Fruit fly (Drosophila melanogaster) whole organism, prepupa: ENCODE results near the gene Rok.

Source experiments
- Blimp-1 ChIP-seq: fragments of 200-800 bp; sonication (Bioruptor generic); optimal IDR thresholded peaks from 3 replicates; lab custom pipeline; 2017; ENCODE audit warnings: missing biosample characterization, missing genetic modification characterization, mild to moderate bottlenecking, moderate library complexity, missing genetic modification reagents
- CG11294 ChIP-seq: fragments of 200-800 bp; sonication (Bioruptor generic); IDR thresholded peaks from 2 replicates; pipeline ENCODE4 v1.3.6; 2022; ENCODE audit warnings: missing biosample characterization, missing genetic modification characterization
- CG11762 ChIP-seq: fragments of 200-800 bp; sonication (Bioruptor generic); optimal IDR thresholded peaks from 3 replicates; lab custom pipeline; 2016; ENCODE audit warnings: missing biosample characterization, missing genetic modification characterization; ENCODE audit not compliant: insufficient read depth
- CG11902 ChIP-seq: fragments of 200-800 bp; sonication (Bioruptor generic); optimal IDR thresholded peaks from 3 replicates; lab custom pipeline; 2016; ENCODE audit warnings: missing biosample characterization, missing genetic modification characterization
- CG15336 ChIP-seq: fragments of 200-800 bp; sonication (Bioruptor generic); IDR thresholded peaks from 2 replicates; pipeline ENCODE4 v1.3.6; 2022; ENCODE audit warnings: missing biosample characterization, missing genetic modification characterization
- CG1621 ChIP-seq: fragments of 200-800 bp; sonication (Bioruptor generic); optimal IDR thresholded peaks from 3 replicates; lab custom pipeline; 2018; ENCODE audit warnings: missing biosample characterization, mild to moderate bottlenecking, missing genetic modification characterization
- CG3032 ChIP-seq: fragments of 200-800 bp; optimal IDR thresholded peaks from 2 replicates; lab custom pipeline; 2019; ENCODE audit warnings: missing biosample characterization, mild to moderate bottlenecking, missing genetic modification characterization, moderate library complexity
- CG31627 ChIP-seq: fragments of 200-800 bp; sonication (Bioruptor generic); optimal IDR thresholded peaks from 3 replicates; lab custom pipeline; 2016; ENCODE audit warnings: missing biosample characterization, missing genetic modification characterization
- CG34406 ChIP-seq: fragments of 200-800 bp; sonication (Bioruptor generic); optimal IDR thresholded peaks from 3 replicates; lab custom pipeline; 2016; ENCODE audit warnings: missing biosample characterization, missing genetic modification characterization
- CG3919 ChIP-seq: fragments of 200-800 bp; sonication (Bioruptor generic); optimal IDR thresholded peaks from 3 replicates; lab custom pipeline; 2016; ENCODE audit warnings: missing biosample characterization, missing genetic modification characterization
- CG4318 ChIP-seq: fragments of 200-800 bp; sonication (Bioruptor generic); optimal IDR thresholded peaks from 3 replicates; lab custom pipeline; 2017; ENCODE audit warnings: missing biosample characterization, mild to moderate bottlenecking, missing genetic modification characterization
- CG6163 ChIP-seq: fragments of 200-800 bp; sonication (Bioruptor generic); IDR thresholded peaks from 3 replicates; pipeline ENCODE4 v1.3.6; 2022; ENCODE audit warnings: missing biosample characterization, missing genetic modification characterization
- CG6276 ChIP-seq: fragments of 200-800 bp; sonication (Bioruptor generic); optimal IDR thresholded peaks from 2 replicates; lab custom pipeline; 2017; ENCODE audit warnings: missing biosample characterization, mild to moderate bottlenecking, missing genetic modification characterization
- CG6854 ChIP-seq: fragments of 200-800 bp; sonication (Bioruptor generic); optimal IDR thresholded peaks from 2 replicates; lab custom pipeline; 2017; ENCODE audit warnings: missing biosample characterization, mild to moderate bottlenecking, missing genetic modification characterization
- CG7368 ChIP-seq: fragments of 200-800 bp; sonication (Bioruptor generic); optimal IDR thresholded peaks from 3 replicates; lab custom pipeline; 2016; ENCODE audit warnings: missing biosample characterization, missing genetic modification characterization
- CG8119 ChIP-seq: fragments of 200-800 bp; sonication (Bioruptor generic); IDR thresholded peaks from 3 replicates; pipeline ENCODE4 v1.3.6; 2022; ENCODE audit warnings: missing biosample characterization, missing genetic modification characterization
- CG8319 ChIP-seq: fragments of 200-800 bp; sonication (Bioruptor generic); optimal IDR thresholded peaks from 3 replicates; lab custom pipeline; 2016; ENCODE audit warnings: missing biosample characterization, missing genetic modification characterization
- CG9139 ChIP-seq: fragments of 200-800 bp; sonication (Bioruptor generic); optimal IDR thresholded peaks from 3 replicates; lab custom pipeline; 2017; ENCODE audit warnings: missing biosample characterization, mild to moderate bottlenecking, missing genetic modification characterization
- Eip78C ChIP-seq: fragments of 200-800 bp; sonication (Bioruptor generic); peaks from one replicate; lab custom pipeline; 2016; ENCODE audit warnings: missing biosample characterization, missing genetic modification characterization
- Eip93F ChIP-seq: fragments of 200-800 bp; sonication (Bioruptor generic); optimal IDR thresholded peaks from 2 replicates; lab custom pipeline; 2016; ENCODE audit warnings: missing biosample characterization, mild to moderate bottlenecking, missing genetic modification characterization
- Ets96B ChIP-seq: fragments of 200-800 bp; optimal IDR thresholded peaks from 2 replicates; lab custom pipeline; 2019; ENCODE audit warnings: missing biosample characterization, mild to moderate bottlenecking, missing genetic modification characterization, moderate library complexity
- Gug ChIP-seq: fragments of 200-800 bp; sonication (Bioruptor generic); IDR thresholded peaks from 2 replicates; pipeline ENCODE4 v1.3.6; 2022; ENCODE audit warnings: missing biosample characterization, missing genetic modification characterization
- Hr38 ChIP-seq: sonication (Bioruptor generic); optimal IDR thresholded peaks from 2 replicates; lab custom pipeline; 2016; ENCODE audit warnings: missing biosample characterization, missing genetic modification characterization
- Hr39 ChIP-seq: fragments of 200-800 bp; sonication (Bioruptor generic); optimal IDR thresholded peaks from 2 replicates; lab custom pipeline; 2016; ENCODE audit warnings: missing biosample characterization, missing genetic modification characterization
- Hr4 ChIP-seq: fragments of 200-800 bp; sonication (Bioruptor generic); optimal IDR thresholded peaks from 3 replicates; lab custom pipeline; 2016; ENCODE audit warnings: missing biosample characterization, missing genetic modification characterization
- Lpt ChIP-seq: fragments of 200-800 bp; sonication (Bioruptor generic); optimal IDR thresholded peaks from 3 replicates; lab custom pipeline; 2016; ENCODE audit warnings: missing biosample characterization, missing genetic modification characterization
- OdsH ChIP-seq: fragments of 200-800 bp; sonication (Bioruptor generic); optimal IDR thresholded peaks from 3 replicates; lab custom pipeline; 2016; ENCODE audit warnings: missing biosample characterization, missing genetic modification characterization
- Sox102F ChIP-seq: fragments of 200-800 bp; sonication (Bioruptor generic); optimal IDR thresholded peaks from 2 replicates; lab custom pipeline; 2016; ENCODE audit warnings: missing biosample characterization, mild to moderate bottlenecking, missing genetic modification characterization
- Sox14 ChIP-seq: fragments of 200-800 bp; sonication (Bioruptor generic); optimal IDR thresholded peaks from 3 replicates; lab custom pipeline; 2016; ENCODE audit warnings: missing biosample characterization, missing genetic modification characterization
- Sox15 ChIP-seq: fragments of 200-800 bp; sonication (Bioruptor generic); optimal IDR thresholded peaks from 3 replicates; lab custom pipeline; 2016; ENCODE audit warnings: missing biosample characterization, missing genetic modification characterization
- achi ChIP-seq: fragments of 200-800 bp; sonication (Bioruptor generic); optimal IDR thresholded peaks from 3 replicates; lab custom pipeline; 2016; ENCODE audit warnings: missing biosample characterization, missing genetic modification characterization
- acj6 ChIP-seq: fragments of 200-800 bp; sonication (Bioruptor generic); optimal IDR thresholded peaks from 3 replicates; lab custom pipeline; 2016; ENCODE audit warnings: missing biosample characterization, missing genetic modification characterization
- cyc ChIP-seq: fragments of 200-800 bp; sonication (Bioruptor generic); optimal IDR thresholded peaks from 3 replicates; lab custom pipeline; 2016; ENCODE audit warnings: missing biosample characterization, missing genetic modification characterization
- dac ChIP-seq: fragments of 200-800 bp; sonication (Bioruptor generic); optimal IDR thresholded peaks from 2 replicates; lab custom pipeline; 2017; ENCODE audit warnings: missing biosample characterization, mild to moderate bottlenecking, missing genetic modification characterization
- dsx ChIP-seq: fragments of 200-800 bp; optimal IDR thresholded peaks from 3 replicates; lab custom pipeline; 2019; ENCODE audit warnings: missing biosample characterization, mild to moderate bottlenecking, missing genetic modification characterization, moderate library complexity; ENCODE audit not compliant: poor library complexity, severe bottlenecking
- esn ChIP-seq: fragments of 200-800 bp; sonication (Bioruptor generic); optimal IDR thresholded peaks from 2 replicates; lab custom pipeline; 2016; ENCODE audit warnings: missing biosample characterization, mild to moderate bottlenecking, missing genetic modification characterization, moderate library complexity
- fd59A ChIP-seq: fragments of 200-800 bp; sonication (Bioruptor generic); optimal IDR thresholded peaks from 2 replicates; lab custom pipeline; 2017; ENCODE audit warnings: missing biosample characterization, mild to moderate bottlenecking, missing genetic modification characterization, missing genetic modification reagents
- fd85E ChIP-seq: fragments of 200-800 bp; sonication (Bioruptor generic); optimal IDR thresholded peaks from 3 replicates; lab custom pipeline; 2016; ENCODE audit warnings: missing biosample characterization, missing genetic modification characterization
- fkh ChIP-seq: fragments of 200-800 bp; sonication (Bioruptor generic); optimal IDR thresholded peaks from 3 replicates; lab custom pipeline; 2017; ENCODE audit warnings: missing biosample characterization, mild to moderate bottlenecking, missing genetic modification characterization, moderate library complexity
- lz ChIP-seq: fragments of 200-800 bp; sonication (Bioruptor generic); optimal IDR thresholded peaks from 3 replicates; lab custom pipeline; 2016; ENCODE audit warnings: missing biosample characterization, missing genetic modification characterization
- net ChIP-seq: fragments of 200-800 bp; sonication (Bioruptor generic); optimal IDR thresholded peaks from 3 replicates; lab custom pipeline; 2016; ENCODE audit warnings: missing biosample characterization, missing genetic modification characterization
- pdm3 ChIP-seq: fragments of 200-800 bp; sonication (Bioruptor generic); optimal IDR thresholded peaks from 3 replicates; lab custom pipeline; 2016; ENCODE audit warnings: missing biosample characterization, missing genetic modification characterization
- salr ChIP-seq, 2 experiments: fragments of 200-800 bp; sonication (Bioruptor generic); optimal IDR thresholded peaks; 3 replicates each; lab custom pipeline; 2016 to 2018; ENCODE audit warnings: missing biosample characterization in 2 of 2, missing genetic modification characterization in 2 of 2, mild to moderate bottlenecking in 1 of 2
- spab ChIP-seq: fragments of 200-800 bp; sonication (Bioruptor generic); optimal IDR thresholded peaks from 2 replicates; lab custom pipeline; 2017; ENCODE audit warnings: missing biosample characterization, mild to moderate bottlenecking, missing genetic modification characterization, missing genetic modification reagents
- svp ChIP-seq: fragments of 200-800 bp; sonication (Bioruptor generic); peaks from one replicate; lab custom pipeline; 2016; ENCODE audit warnings: missing biosample characterization, missing genetic modification characterization

The Rok gene

DNA sequence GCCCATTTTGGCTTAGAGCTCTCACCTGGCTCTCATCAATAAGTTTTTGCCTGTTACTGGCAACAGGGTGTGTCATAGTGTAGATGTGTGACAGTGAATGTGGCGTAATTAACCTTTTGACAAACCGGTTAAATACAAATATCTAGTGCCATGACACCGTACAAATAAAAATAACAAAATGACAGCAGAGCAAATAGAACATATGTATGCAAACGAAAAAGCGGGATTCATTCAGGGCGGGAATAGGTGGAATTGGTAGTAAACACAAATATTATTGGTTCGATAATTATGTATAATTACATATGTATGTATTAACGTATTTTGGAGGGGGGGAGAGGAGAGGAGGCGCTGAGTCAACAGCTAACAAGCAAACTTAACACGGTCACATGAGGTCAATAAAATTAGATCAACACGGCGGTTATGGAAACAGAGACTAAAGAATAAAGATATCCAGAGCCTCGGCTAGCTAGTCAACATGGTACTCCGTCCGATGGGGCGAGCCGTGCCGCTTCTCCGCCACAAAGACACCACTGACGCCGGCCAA, 40.9 kb downstream of the Rok start:
- TF ChIP-seq fkh (GFP tag; lab: Kevin White, UChicago) (peak; percentile 92), CG3919 (no peak), CG15336 (GFP tag; lab: Robert Waterston, UW) (no peak)

DNA sequence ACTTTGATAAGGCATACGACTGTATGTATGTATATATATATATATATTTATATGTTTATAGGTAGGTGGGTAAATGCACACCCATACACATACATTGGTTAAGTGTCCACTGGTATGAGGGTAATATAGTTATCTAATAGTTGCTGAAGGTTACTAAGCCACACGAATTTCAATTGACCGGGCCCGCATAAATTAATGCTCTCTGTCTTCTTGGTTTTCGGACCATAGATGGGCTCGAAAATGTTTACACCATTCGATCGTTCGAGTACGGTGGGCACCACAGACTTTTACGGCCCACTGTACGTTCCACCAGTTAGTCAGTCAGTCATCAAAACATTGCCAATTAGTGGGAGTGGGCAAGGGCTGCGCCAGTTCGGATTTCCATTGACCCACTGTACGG, 41.8 kb downstream of the Rok start:
- TF ChIP-seq CG34406 (GFP tag; lab: Kevin White, UChicago): no peak
- TF ChIP-seq CG6163 (GFP tag; lab: Robert Waterston, UW): no peak
- TF ChIP-seq CG8119: no peak
- no peak for TF ChIP-seq fkh (GFP tag; lab: Kevin White, UChicago)
- no peak for TF ChIP-seq CG15336 (GFP tag; lab: Robert Waterston, UW)
- no peak for TF ChIP-seq dac
- no peak for TF ChIP-seq CG1621 (tag; lab: Kevin White, UChicago)
- TF ChIP-seq lz (GFP tag; lab: Kevin White, UChicago): no peak
- no peak for TF ChIP-seq CG31627 (GFP tag; lab: Kevin White, UChicago)
- TF ChIP-seq Hr39 (GFP tag; lab: Kevin White, UChicago): no peak
- TF ChIP-seq spab (GFP tag; lab: Kevin White, UChicago): no peak
- TF ChIP-seq Blimp-1 (GFP tag; lab: Kevin White, UChicago): no peak
- no peak for TF ChIP-seq fd59A (GFP tag; lab: Kevin White, UChicago)
- no peak for TF ChIP-seq OdsH
- TF ChIP-seq svp (GFP tag; lab: Kevin White, UChicago): no peak
- no peak for TF ChIP-seq Ets96B (tag; lab: Kevin White, UChicago)
- no peak for TF ChIP-seq Hr4 (GFP tag; lab: Kevin White, UChicago)
- no peak for TF ChIP-seq Sox102F

DNA sequence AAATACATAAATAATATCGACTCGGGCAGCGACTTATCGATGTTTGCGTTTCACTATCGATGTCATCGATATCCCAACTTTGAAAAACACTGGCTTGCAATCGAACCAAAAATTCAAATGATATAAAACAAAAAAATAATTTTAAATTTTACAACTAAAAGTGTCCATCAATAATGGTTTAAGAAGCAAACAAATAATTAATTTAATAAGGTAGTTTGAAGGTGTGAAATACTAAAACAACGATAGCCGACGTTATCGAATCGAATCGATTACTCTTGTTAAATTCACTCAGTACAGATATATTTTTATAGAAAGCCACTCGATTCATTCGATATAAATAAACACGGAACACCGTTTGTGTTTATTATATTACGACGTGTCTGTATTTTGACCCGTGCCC, 43.8 kb downstream of the Rok start, which contains the start of the genes SMC3 and Ubc7:
Gene SMC3 (minus strand): TSS at position 22 of the 400 bp plus-strand sequence.
Gene Ubc7 (plus strand): TSS at position 260 of the 400 bp plus-strand sequence.
- TF ChIP-seq cyc: no peak
- TF ChIP-seq fd85E (GFP tag; lab: Kevin White, UChicago): no peak
- TF ChIP-seq Eip78C (GFP tag; lab: Kevin White, UChicago): no peak
- TF ChIP-seq fkh (GFP tag; lab: Kevin White, UChicago): peak; percentile 58
- TF ChIP-seq CG11762 (GFP tag; lab: Kevin White, UChicago): no peak
- TF ChIP-seq acj6 (GFP tag; lab: Kevin White, UChicago): no peak
- TF ChIP-seq CG9139 (GFP tag; lab: Kevin White, UChicago): no peak
- no peak for TF ChIP-seq Ets96B (tag; lab: Kevin White, UChicago)
- TF ChIP-seq CG11902 (GFP tag; lab: Kevin White, UChicago): no peak
- TF ChIP-seq CG8319 (GFP tag; lab: Kevin White, UChicago): no peak
- TF ChIP-seq CG7368: no peak
- TF ChIP-seq Eip93F: peak; percentile 33
- TF ChIP-seq CG3919: no peak
- TF ChIP-seq pdm3 (GFP tag; lab: Kevin White, UChicago): no peak
- no peak for TF ChIP-seq Hr38
- peak; percentile 7 for TF ChIP-seq esn (GFP tag; lab: Kevin White, UChicago)
- no peak for TF ChIP-seq CG8119
- no peak for TF ChIP-seq salr (GFP tag; optimal IDR thresholded peaks at IDR 0.05; lab: Kevin White, UChicago)
- TF ChIP-seq CG6854 (GFP tag; lab: Kevin White, UChicago): no peak
- no peak for TF ChIP-seq lz (GFP tag; lab: Kevin White, UChicago)
- no peak for TF ChIP-seq svp (GFP tag; lab: Kevin White, UChicago)
- no peak for TF ChIP-seq CG11294
- no peak for TF ChIP-seq dsx (GFP tag; lab: Kevin White, UChicago)

DNA sequence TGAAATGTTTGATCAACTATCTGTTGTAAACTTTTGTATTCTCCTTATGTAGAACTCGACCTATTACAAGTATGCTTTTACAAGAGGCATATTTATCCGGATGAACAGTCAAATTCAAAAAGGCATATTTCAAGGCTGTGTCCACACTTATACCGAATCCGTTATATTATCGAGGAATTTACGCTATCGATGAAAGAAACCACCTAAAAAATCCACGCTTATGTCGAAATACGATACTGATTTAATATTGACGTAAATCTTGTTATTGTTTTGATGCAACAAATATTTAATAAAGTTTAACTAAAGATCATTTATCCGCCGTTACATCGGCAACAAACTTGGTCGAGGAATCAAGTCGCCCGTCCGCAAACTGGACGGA, 49.6 kb downstream of the Rok start, which contains the start of gene CG13014:
Gene CG13014 (plus strand): TSS at position 206 of the 379 bp plus-strand sequence.
- TF ChIP-seq Sox14 (GFP tag; lab: Kevin White, UChicago) (no peak), fd59A (GFP tag; lab: Kevin White, UChicago) (no peak), Lpt (no peak), CG4318 (GFP tag; lab: Kevin White, UChicago) (no peak), net (GFP tag; lab: Kevin White, UChicago) (no peak), Hr39 (GFP tag; lab: Kevin White, UChicago) (no peak), CG6854 (GFP tag; lab: Kevin White, UChicago) (no peak), Gug (GFP tag; lab: Robert Waterston, UW) (no peak), CG3032 (tag; lab: Kevin White, UChicago) (no peak), achi (GFP tag; lab: Kevin White, UChicago) (no peak), CG6276 (no peak), Sox15 (GFP tag; lab: Kevin White, UChicago) (no peak), Hr4 (GFP tag; lab: Kevin White, UChicago) (no peak), CG1621 (tag; lab: Kevin White, UChicago) (no peak), CG3919 (no peak)
